Worm (Caenorhabditis elegans) whole organism, young adult: Measurements from ENCODE around the gene Y105C5B.18.

Experiments
- F22D6.2 ChIP-seq: sonication (generic microtip); optimal IDR thresholded peaks from 2 replicates; lab custom pipeline; 2016; ENCODE audit warnings: mild to moderate bottlenecking, missing genetic modification characterization, missing compliant biosample characterization
- F52B5.7 ChIP-seq: sonication (generic microtip); optimal IDR thresholded peaks from 2 replicates; lab custom pipeline; 2016; ENCODE audit warnings: mild to moderate bottlenecking, missing genetic modification characterization, missing compliant biosample characterization
- T07F8.4 ChIP-seq: sonication (generic microtip); optimal IDR thresholded peaks from 2 replicates; lab custom pipeline; 2016; ENCODE audit warnings: mild to moderate bottlenecking, missing genetic modification characterization, moderate library complexity, missing compliant biosample characterization
- athp-1 ChIP-seq: sonication (generic microtip); optimal IDR thresholded peaks from 2 replicates; lab custom pipeline; 2017; ENCODE audit warnings: mild to moderate bottlenecking, missing genetic modification characterization, missing compliant biosample characterization
- attf-6 ChIP-seq: fragments of 200-800 bp; sonication (Bioruptor generic); IDR thresholded peaks from 2 replicates; pipeline ENCODE4 v1.3.6; 2022; ENCODE audit warnings: missing genetic modification reagents, missing genetic modification characterization, missing compliant biosample characterization
- cebp-1 ChIP-seq, 2 experiments: fragments of 200-800 bp in 1 of 2; sonication (Bioruptor generic) in 1 of 2; sonication (generic microtip) in 1 of 2; IDR thresholded peaks in 1 of 2; optimal IDR thresholded peaks in 1 of 2; 2 replicates each; pipeline versions ENCODE4 v1.3.6 to Lab custom; 2017 to 2022; ENCODE audit warnings: missing compliant biosample characterization in 2 of 2, missing genetic modification characterization in 2 of 2, mild to moderate bottlenecking in 1 of 2, missing genetic modification reagents in 1 of 2, moderate library complexity in 1 of 2
- ceh-100 ChIP-seq: fragments of 200-800 bp; sonication (Bioruptor generic); IDR thresholded peaks from 2 replicates; pipeline ENCODE4 v1.3.6; 2022; ENCODE audit warnings: missing genetic modification reagents, missing genetic modification characterization, missing compliant biosample characterization
- chd-7 ChIP-seq: sonication (generic microtip); optimal IDR thresholded peaks from 2 replicates; lab custom pipeline; 2016; ENCODE audit warnings: mild to moderate bottlenecking, missing genetic modification characterization, moderate library complexity, missing compliant biosample characterization
- egl-44 ChIP-seq: fragments of 200-800 bp; sonication (Bioruptor generic); IDR thresholded peaks from 2 replicates; pipeline ENCODE4 v1.3.6; 2022; ENCODE audit warnings: missing genetic modification reagents, missing genetic modification characterization, missing compliant biosample characterization
- ets-4 ChIP-seq: fragments of 200-800 bp; sonication (Bioruptor generic); optimal IDR thresholded peaks from 2 replicates; lab custom pipeline; 2018; ENCODE audit warnings: mild to moderate bottlenecking, missing genetic modification characterization, missing compliant biosample characterization
- fkh-3 ChIP-seq: sonication (generic microtip); optimal IDR thresholded peaks from 2 replicates; lab custom pipeline; 2016; ENCODE audit warnings: mild to moderate bottlenecking, missing genetic modification characterization, missing compliant biosample characterization
- him-1 ChIP-seq: sonication (generic microtip); optimal IDR thresholded peaks from 2 replicates; lab custom pipeline; 2016; ENCODE audit warnings: missing genotype, missing genetic modification reagents, missing genetic modification characterization, missing compliant biosample characterization
- hmg-1.2 ChIP-seq: fragments of 200-800 bp; sonication (Bioruptor generic); IDR thresholded peaks from 2 replicates; pipeline ENCODE4 v1.3.6; 2022; ENCODE audit warnings: missing genetic modification reagents, missing genetic modification characterization, missing compliant biosample characterization
- lag-1 ChIP-seq: fragments of 200-800 bp; sonication (Bioruptor generic); IDR thresholded peaks from 2 replicates; pipeline ENCODE4 v1.3.6; 2022; ENCODE audit warnings: missing genetic modification reagents, missing genetic modification characterization, missing compliant biosample characterization
- lin-35 ChIP-seq, 3 experiments: fragments of 150-350 bp in 2 of 3; sonication (generic microtip) in 1 of 3; optimal IDR thresholded peaks; 2 replicates each; lab custom pipeline; 2014 to 2018; ENCODE audit warnings: missing biosample characterization in 3 of 3, missing genetic modification characterization in 3 of 3, missing genetic modification reagents in 3 of 3
- lin-54 ChIP-seq: fragments of 200-800 bp; sonication (Bioruptor generic); optimal IDR thresholded peaks from 2 replicates; lab custom pipeline; 2018; ENCODE audit warnings: mild to moderate bottlenecking, missing genetic modification characterization, missing compliant biosample characterization
- madf-10 ChIP-seq: sonication (generic microtip); optimal IDR thresholded peaks from 2 replicates; lab custom pipeline; 2016; ENCODE audit warnings: mild to moderate bottlenecking, missing genetic modification characterization, missing compliant biosample characterization
- madf-6 ChIP-seq: fragments of 200-800 bp; sonication (Bioruptor generic); IDR thresholded peaks from 2 replicates; pipeline ENCODE4 v1.3.6; 2022; ENCODE audit warnings: missing genetic modification reagents, missing genetic modification characterization, missing compliant biosample characterization
- mes-4 ChIP-seq: sonication (generic microtip); optimal IDR thresholded peaks from 2 replicates; lab custom pipeline; 2016; ENCODE audit warnings: missing genotype, missing genetic modification characterization, missing compliant biosample characterization
- nhr-179 ChIP-seq: sonication (generic microtip); optimal IDR thresholded peaks from 2 replicates; lab custom pipeline; 2016; ENCODE audit warnings: mild to moderate bottlenecking, missing genetic modification characterization, missing compliant biosample characterization
- nhr-80 ChIP-seq: sonication (generic microtip); optimal IDR thresholded peaks from 2 replicates; lab custom pipeline; 2016; ENCODE audit warnings: missing genetic modification characterization, missing compliant biosample characterization
- rpc-1 ChIP-seq, 2 experiments: fragments of 150-350 bp in 1 of 2; sonication (generic microtip) in 1 of 2; optimal IDR thresholded peaks; 2 replicates each; lab custom pipeline; 2014 to 2018; ENCODE audit warnings: missing biosample characterization in 1 of 2, missing genetic modification characterization in 1 of 2, missing genetic modification reagents in 1 of 2, missing genotype in 1 of 2
- snpc-4 ChIP-seq, 5 experiments: fragments of 150-350 bp in 1 of 5; sonication (generic microtip) in 4 of 5; optimal IDR thresholded peaks; 2 replicates each; lab custom pipeline; 2014 to 2018; ENCODE audit warnings: missing genetic modification characterization in 5 of 5, missing biosample characterization in 3 of 5, antibody characterized with exemption in 2 of 5, mild to moderate bottlenecking in 2 of 5, missing compliant biosample characterization in 2 of 5, missing genotype in 2 of 5, moderate library complexity in 2 of 5, missing genetic modification reagents in 1 of 5
- sptf-2 ChIP-seq: fragments of 200-800 bp; sonication (Bioruptor generic); optimal IDR thresholded peaks from 2 replicates; lab custom pipeline; 2018; ENCODE audit warnings: mild to moderate bottlenecking, missing genetic modification characterization, missing compliant biosample characterization
- tbp1 ChIP-seq: fragments of 200-800 bp; sonication (Bioruptor generic); optimal IDR thresholded peaks from 2 replicates; lab custom pipeline; 2018; ENCODE audit warnings: mild to moderate bottlenecking, missing genetic modification characterization, missing compliant biosample characterization
- xnd-1 ChIP-seq: sonication (generic microtip); optimal IDR thresholded peaks from 2 replicates; lab custom pipeline; 2016; ENCODE audit warnings: missing genotype, missing genetic modification reagents, missing genetic modification characterization, missing compliant biosample characterization
- zfh-2 ChIP-seq: fragments of 200-800 bp; sonication (Bioruptor generic); conservative IDR thresholded peaks from 2 replicates; pipeline ENCODE4 v1.3.6; 2022; ENCODE audit warnings: missing genetic modification reagents, missing genetic modification characterization, missing compliant biosample characterization
- ztf-22 ChIP-seq: fragments of 200-800 bp; sonication (Bioruptor generic); optimal IDR thresholded peaks from 2 replicates; lab custom pipeline; 2018; ENCODE audit warnings: mild to moderate bottlenecking, missing genetic modification characterization, moderate library complexity, missing compliant biosample characterization

The Y105C5B.18 gene

ce11 chrIV:15950838-15951581 lies 13.4 kb upstream of the Y105C5B.18 start, which contains the start of gene ifas-3:
Gene ifas-3 (minus strand): TSS chrIV:15950888.
- TF ChIP-seq snpc-4 (GFP tag; optimal IDR thresholded peaks at IDR 0.05; lab: Kevin White, UChicago) (no peak), snpc-4 (tag; optimal IDR thresholded peaks at IDR 0.05; lab: Kevin White, UChicago) (peak in 1 of 4 experiments; percentile 80), attf-6 (no peak), madf-6 (GFP tag; lab: Robert Waterston, UW) (no peak), chd-7 (tag; lab: Kevin White, UChicago) (no peak), him-1 (tag; lab: Kevin White, UChicago) (no peak)

- TF ChIP-seq nhr-80 (tag; lab: Kevin White, UChicago) (peak; percentile 54), madf-10 (tag; lab: Kevin White, UChicago) (no peak), hmg-1.2 (GFP tag; lab: Robert Waterston, UW) (no peak)
These were observed 12.8 kb upstream of the Y105C5B.18 start, which contains the start of gene Y105C5B.15 for ce11 chrIV:15951640-15952039. Gene Y105C5B.15 (plus strand): TSS chrIV:15951936.

DNA sequence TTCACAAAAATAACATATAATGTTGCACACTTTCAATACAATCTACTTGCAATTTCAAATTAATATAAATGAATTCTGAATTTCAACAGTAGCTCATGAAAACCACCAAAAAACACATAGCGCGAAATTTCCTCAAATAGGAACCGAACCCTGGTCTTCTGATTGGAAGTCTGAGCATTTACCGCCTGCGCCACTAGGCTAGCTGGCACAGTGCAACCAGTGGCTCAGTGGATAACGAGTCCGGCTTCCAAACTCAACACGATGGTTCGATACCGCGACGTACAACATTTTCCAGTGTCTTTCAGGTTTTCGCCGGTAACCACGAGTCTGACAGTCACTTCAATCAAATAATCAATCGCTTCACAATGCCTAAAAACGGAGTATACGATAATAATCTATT lies 10.7 kb upstream of the Y105C5B.18 start:
- TF ChIP-seq nhr-179 (tag; lab: Kevin White, UChicago): no peak
- peak; percentile 20 for TF ChIP-seq tbp1 (GFP tag; lab: Kevin White, UChicago)
- TF ChIP-seq snpc-4 (GFP tag; optimal IDR thresholded peaks at IDR 0.05; lab: Kevin White, UChicago): peak; percentile 20
- peak in 3 of 4 experiments; percentile 88 to 91 (median 91) for TF ChIP-seq snpc-4 (tag; optimal IDR thresholded peaks at IDR 0.05; lab: Kevin White, UChicago)
- no peak for TF ChIP-seq rpc-1 (optimal IDR thresholded peaks at IDR 0.05; lab: Kevin White, UChicago)
- peak; percentile 26 for TF ChIP-seq rpc-1 (tag; optimal IDR thresholded peaks at IDR 0.05; lab: Kevin White, UChicago)
- TF ChIP-seq ztf-22 (GFP tag; lab: Kevin White, UChicago): no peak
- TF ChIP-seq ceh-100 (GFP tag; lab: Robert Waterston, UW): no peak
- no peak for TF ChIP-seq F52B5.7 (tag; lab: Kevin White, UChicago)
- TF ChIP-seq attf-6: peak; percentile 86
- TF ChIP-seq T07F8.4 (tag; lab: Kevin White, UChicago): no peak

- TF ChIP-seq snpc-4 (GFP tag; optimal IDR thresholded peaks at IDR 0.05; lab: Kevin White, UChicago) (no peak), snpc-4 (tag; optimal IDR thresholded peaks at IDR 0.05; lab: Kevin White, UChicago) (peak in 2 of 4 experiments; percentile 13 to 64), attf-6 (peak; percentile 77), egl-44 (no peak)
These were observed 9.1 kb upstream of the Y105C5B.18 start for ce11 chrIV:15955349-15955748.

ce11 chrIV:15961069-15961468 lies 3.3 kb upstream of the Y105C5B.18 start:
- TF ChIP-seq madf-10 (tag; lab: Kevin White, UChicago) (no peak), mes-4 (tag; lab: Kevin White, UChicago) (no peak), xnd-1 (no peak), F22D6.2 (tag; lab: Kevin White, UChicago) (no peak), attf-6 (peak; percentile 61; the same call in 1 of the 2 replicates), cebp-1 (GFP tag; IDR thresholded peaks at IDR 0.05; lab: Robert Waterston, UW) (no peak), cebp-1 (tag; optimal IDR thresholded peaks at IDR 0.05; lab: Kevin White, UChicago) (no peak), zfh-2 (GFP tag; lab: Robert Waterston, UW) (no peak), lin-54 (GFP tag; lab: Kevin White, UChicago) (no peak), rpc-1 (optimal IDR thresholded peaks at IDR 0.05; lab: Kevin White, UChicago) (no peak), rpc-1 (tag; optimal IDR thresholded peaks at IDR 0.05; lab: Kevin White, UChicago) (no peak), madf-6 (GFP tag; lab: Robert Waterston, UW) (no peak), ets-4 (GFP tag; lab: Kevin White, UChicago) (no peak), snpc-4 (GFP tag; optimal IDR thresholded peaks at IDR 0.05; lab: Kevin White, UChicago) (no peak), snpc-4 (tag; optimal IDR thresholded peaks at IDR 0.05; lab: Kevin White, UChicago) (peak in 1 of 4 experiments; percentile 55), sptf-2 (GFP tag; lab: Kevin White, UChicago) (no peak), athp-1 (no peak), fkh-3 (tag; lab: Kevin White, UChicago) (no peak), lag-1 (GFP tag; lab: Robert Waterston, UW) (no peak), lin-35 (GFP tag; optimal IDR thresholded peaks at IDR 0.05; lab: Kevin White, UChicago) (no peak)
